Worm (Caenorhabditis elegans) whole organism, early embryonic: ENCODE measurements around the gene gst-39.

Experiments used
- B0310.2 ChIP-seq: sonication (generic microtip); optimal IDR thresholded peaks from 2 replicates; lab custom pipeline; 2016; ENCODE audit warnings: mild to moderate bottlenecking, missing genetic modification characterization, missing compliant biosample characterization
- ama-1 ChIP-seq: fragments of 150-350 bp; optimal IDR thresholded peaks from 2 replicates; lab custom pipeline; 2014
- ets-7 ChIP-seq: sonication (generic microtip); optimal IDR thresholded peaks from 2 replicates; lab custom pipeline; 2016; ENCODE audit warnings: missing genotype, missing genetic modification characterization, missing compliant biosample characterization
- flt-1 ChIP-seq: fragments of 200-800 bp; sonication (Bioruptor generic); IDR thresholded peaks from 2 replicates; pipeline ENCODE4 v1.3.6; 2022; ENCODE audit warnings: missing genetic modification characterization, missing compliant biosample characterization
- hmg-4 ChIP-seq: fragments of 200-800 bp; sonication (Bioruptor generic); optimal IDR thresholded peaks from 2 replicates; lab custom pipeline; 2018; ENCODE audit warnings: mild to moderate bottlenecking, missing genetic modification characterization, missing compliant biosample characterization
- scrt-1 ChIP-seq: fragments of 200-800 bp; sonication (Bioruptor generic); IDR thresholded peaks from 2 replicates; pipeline ENCODE4 v1.3.6; 2022; ENCODE audit warnings: missing genetic modification characterization, missing compliant biosample characterization
- tbx-11 ChIP-seq: fragments of 200-800 bp; sonication (Bioruptor generic); IDR thresholded peaks from 2 replicates; pipeline ENCODE4 v1.3.6; 2022; ENCODE audit warnings: missing genetic modification characterization, missing compliant biosample characterization
- tbx-37 ChIP-seq: fragments of 200-800 bp; sonication (Bioruptor generic); conservative IDR thresholded peaks from 2 replicates; pipeline ENCODE4 v1.3.6; 2022; ENCODE audit warnings: missing genetic modification reagents, missing genetic modification characterization, missing compliant biosample characterization
- tra-4 ChIP-seq: sonication (generic microtip); optimal IDR thresholded peaks from 2 replicates; lab custom pipeline; 2017; ENCODE audit warnings: missing genetic modification characterization, missing compliant biosample characterization

- TF ChIP-seq ama-1, result no peak
- TF ChIP-seq tbx-37 (GFP tag; lab: Robert Waterston, UW), result no peak
- TF ChIP-seq flt-1 (GFP tag; lab: Robert Waterston, UW), result no peak
- TF ChIP-seq ets-7 (tag; lab: Kevin White, UChicago), result no peak
- no peak for TF ChIP-seq tbx-11
- no peak for TF ChIP-seq tra-4
- no peak for TF ChIP-seq B0310.2
- no peak for TF ChIP-seq hmg-4 (GFP tag; lab: Kevin White, UChicago)
- no peak for TF ChIP-seq scrt-1 (GFP tag; lab: Robert Waterston, UW)
These were observed 48.4 kb upstream of the gst-39 start for ce11 chrII:15220116-15220515.
